Worm (Caenorhabditis elegans) whole organism, early embryonic: Measurements from ENCODE around the gene C08F8.2.

ENCODE experiments used
- aly-1 ChIP-seq: sonication (generic microtip); optimal IDR thresholded peaks from 2 replicates; lab custom pipeline; 2016; ENCODE audit warnings: missing genetic modification characterization, missing compliant biosample characterization
- ama-1 ChIP-seq: fragments of 150-350 bp; optimal IDR thresholded peaks from 2 replicates; lab custom pipeline; 2014
- ceh-36 ChIP-seq: sonication (generic microtip); optimal IDR thresholded peaks from 2 replicates; lab custom pipeline; 2016; ENCODE audit warnings: missing genetic modification characterization, inconsistent platforms, missing compliant biosample characterization
- flt-1 ChIP-seq: fragments of 200-800 bp; sonication (Bioruptor generic); IDR thresholded peaks from 2 replicates; pipeline ENCODE4 v1.3.6; 2022; ENCODE audit warnings: missing genetic modification characterization, missing compliant biosample characterization
- hmbx-1 ChIP-seq: sonication (generic microtip); optimal IDR thresholded peaks from 2 replicates; lab custom pipeline; 2016; ENCODE audit warnings: mild to moderate bottlenecking, missing genetic modification characterization, missing compliant biosample characterization
- hmg-4 ChIP-seq: fragments of 200-800 bp; sonication (Bioruptor generic); optimal IDR thresholded peaks from 2 replicates; lab custom pipeline; 2018; ENCODE audit warnings: mild to moderate bottlenecking, missing genetic modification characterization, missing compliant biosample characterization
- pes-1 ChIP-seq: fragments of 200-800 bp; sonication (Bioruptor generic); IDR thresholded peaks from 2 replicates; pipeline ENCODE4 v1.3.6; 2022; ENCODE audit warnings: missing genetic modification reagents, missing genetic modification characterization, missing compliant biosample characterization
- sea-1 ChIP-seq: fragments of 200-800 bp; sonication (Bioruptor generic); conservative IDR thresholded peaks from 2 replicates; pipeline ENCODE4 v1.3.6; 2022; ENCODE audit warnings: missing genetic modification characterization, missing compliant biosample characterization
- tbx-11 ChIP-seq: fragments of 200-800 bp; sonication (Bioruptor generic); IDR thresholded peaks from 2 replicates; pipeline ENCODE4 v1.3.6; 2022; ENCODE audit warnings: missing genetic modification characterization, missing compliant biosample characterization
- tra-4 ChIP-seq: sonication (generic microtip); optimal IDR thresholded peaks from 2 replicates; lab custom pipeline; 2017; ENCODE audit warnings: missing genetic modification characterization, missing compliant biosample characterization

- TF ChIP-seq flt-1 (no peak), ama-1 (lab: Kevin White, UChicago) (no peak), hmbx-1 (tag; lab: Kevin White, UChicago) (no peak), tra-4 (no peak), aly-1 (tag; lab: Kevin White, UChicago) (no peak), ceh-36 (no peak), hmg-4 (no peak), sea-1 (no peak), tbx-11 (no peak), pes-1 (GFP tag; lab: Robert Waterston, UW) (no peak)
Measured at ce11 chrIV:11160707-11161106, 9.9 kb downstream of the C08F8.2 start, which contains the start of gene C08F8.15.
